Fruit fly (Drosophila melanogaster) whole organism, prepupa: Measurements from ENCODE around the gene Ir85a.
A peak's percentile ranks its signal among the peaks of the same experiment; 100 is the strongest.

Source experiments
- Blimp-1 ChIP-seq: fragments of 200-800 bp; sonication (Bioruptor generic); optimal IDR thresholded peaks from 3 replicates; lab custom pipeline; 2017; ENCODE audit warnings: missing biosample characterization, missing genetic modification characterization, mild to moderate bottlenecking, moderate library complexity, missing genetic modification reagents
- CG10631 ChIP-seq: fragments of 200-800 bp; sonication (Bioruptor generic); optimal IDR thresholded peaks from 2 replicates; lab custom pipeline; 2016; ENCODE audit warnings: missing biosample characterization, missing genetic modification characterization
- CG10669 ChIP-seq: fragments of 200-800 bp; sonication (Bioruptor generic); optimal IDR thresholded peaks from 3 replicates; lab custom pipeline; 2018; ENCODE audit warnings: missing biosample characterization, mild to moderate bottlenecking, missing genetic modification characterization, moderate library complexity
- CG11762 ChIP-seq: fragments of 200-800 bp; sonication (Bioruptor generic); optimal IDR thresholded peaks from 3 replicates; lab custom pipeline; 2016; ENCODE audit warnings: missing biosample characterization, missing genetic modification characterization; ENCODE audit not compliant: insufficient read depth
- CG11902 ChIP-seq: fragments of 200-800 bp; sonication (Bioruptor generic); optimal IDR thresholded peaks from 3 replicates; lab custom pipeline; 2016; ENCODE audit warnings: missing biosample characterization, missing genetic modification characterization
- CG15336 ChIP-seq: fragments of 200-800 bp; sonication (Bioruptor generic); IDR thresholded peaks from 2 replicates; pipeline ENCODE4 v1.3.6; 2022; ENCODE audit warnings: missing biosample characterization, missing genetic modification characterization
- CG16779 ChIP-seq: fragments of 200-800 bp; sonication (Bioruptor generic); optimal IDR thresholded peaks from 3 replicates; lab custom pipeline; 2017; ENCODE audit warnings: missing biosample characterization, mild to moderate bottlenecking, missing genetic modification characterization
- CG3032 ChIP-seq: fragments of 200-800 bp; optimal IDR thresholded peaks from 2 replicates; lab custom pipeline; 2019; ENCODE audit warnings: missing biosample characterization, mild to moderate bottlenecking, missing genetic modification characterization, moderate library complexity
- CG31627 ChIP-seq: fragments of 200-800 bp; sonication (Bioruptor generic); optimal IDR thresholded peaks from 3 replicates; lab custom pipeline; 2016; ENCODE audit warnings: missing biosample characterization, missing genetic modification characterization
- CG32006 ChIP-seq: fragments of 200-800 bp; sonication (Bioruptor generic); optimal IDR thresholded peaks from 3 replicates; lab custom pipeline; 2017; ENCODE audit warnings: missing biosample characterization, mild to moderate bottlenecking, missing genetic modification characterization
- CG34406 ChIP-seq: fragments of 200-800 bp; sonication (Bioruptor generic); optimal IDR thresholded peaks from 3 replicates; lab custom pipeline; 2016; ENCODE audit warnings: missing biosample characterization, missing genetic modification characterization
- CG3919 ChIP-seq: fragments of 200-800 bp; sonication (Bioruptor generic); optimal IDR thresholded peaks from 3 replicates; lab custom pipeline; 2016; ENCODE audit warnings: missing biosample characterization, missing genetic modification characterization
- CG4318 ChIP-seq: fragments of 200-800 bp; sonication (Bioruptor generic); optimal IDR thresholded peaks from 3 replicates; lab custom pipeline; 2017; ENCODE audit warnings: missing biosample characterization, mild to moderate bottlenecking, missing genetic modification characterization
- CG6163 ChIP-seq: fragments of 200-800 bp; sonication (Bioruptor generic); IDR thresholded peaks from 3 replicates; pipeline ENCODE4 v1.3.6; 2022; ENCODE audit warnings: missing biosample characterization, missing genetic modification characterization
- CG6276 ChIP-seq: fragments of 200-800 bp; sonication (Bioruptor generic); optimal IDR thresholded peaks from 2 replicates; lab custom pipeline; 2017; ENCODE audit warnings: missing biosample characterization, mild to moderate bottlenecking, missing genetic modification characterization
- CG6792 ChIP-seq: fragments of 200-800 bp; sonication (Bioruptor generic); optimal IDR thresholded peaks from 3 replicates; lab custom pipeline; 2016; ENCODE audit warnings: missing biosample characterization, missing genetic modification characterization
- CG6854 ChIP-seq: fragments of 200-800 bp; sonication (Bioruptor generic); optimal IDR thresholded peaks from 2 replicates; lab custom pipeline; 2017; ENCODE audit warnings: missing biosample characterization, mild to moderate bottlenecking, missing genetic modification characterization
- CG7368 ChIP-seq: fragments of 200-800 bp; sonication (Bioruptor generic); optimal IDR thresholded peaks from 3 replicates; lab custom pipeline; 2016; ENCODE audit warnings: missing biosample characterization, missing genetic modification characterization
- CG8119 ChIP-seq: fragments of 200-800 bp; sonication (Bioruptor generic); IDR thresholded peaks from 3 replicates; pipeline ENCODE4 v1.3.6; 2022; ENCODE audit warnings: missing biosample characterization, missing genetic modification characterization
- CG8632 ChIP-seq: fragments of 200-800 bp; sonication (Bioruptor generic); optimal IDR thresholded peaks from 3 replicates; lab custom pipeline; 2016; ENCODE audit warnings: missing biosample characterization, missing genetic modification characterization
- Eip78C ChIP-seq: fragments of 200-800 bp; sonication (Bioruptor generic); peaks from one replicate; lab custom pipeline; 2016; ENCODE audit warnings: missing biosample characterization, missing genetic modification characterization
- Eip93F ChIP-seq: fragments of 200-800 bp; sonication (Bioruptor generic); optimal IDR thresholded peaks from 2 replicates; lab custom pipeline; 2016; ENCODE audit warnings: missing biosample characterization, mild to moderate bottlenecking, missing genetic modification characterization
- Ets21C ChIP-seq: fragments of 200-800 bp; sonication (Bioruptor generic); optimal IDR thresholded peaks from 3 replicates; lab custom pipeline; 2016; ENCODE audit warnings: missing biosample characterization, missing genetic modification characterization
- Ets96B ChIP-seq: fragments of 200-800 bp; optimal IDR thresholded peaks from 2 replicates; lab custom pipeline; 2019; ENCODE audit warnings: missing biosample characterization, mild to moderate bottlenecking, missing genetic modification characterization, moderate library complexity
- Gug ChIP-seq: fragments of 200-800 bp; sonication (Bioruptor generic); IDR thresholded peaks from 2 replicates; pipeline ENCODE4 v1.3.6; 2022; ENCODE audit warnings: missing biosample characterization, missing genetic modification characterization
- Hr39 ChIP-seq: fragments of 200-800 bp; sonication (Bioruptor generic); optimal IDR thresholded peaks from 2 replicates; lab custom pipeline; 2016; ENCODE audit warnings: missing biosample characterization, missing genetic modification characterization
- Hr4 ChIP-seq: fragments of 200-800 bp; sonication (Bioruptor generic); optimal IDR thresholded peaks from 3 replicates; lab custom pipeline; 2016; ENCODE audit warnings: missing biosample characterization, missing genetic modification characterization
- Lpt ChIP-seq: fragments of 200-800 bp; sonication (Bioruptor generic); optimal IDR thresholded peaks from 3 replicates; lab custom pipeline; 2016; ENCODE audit warnings: missing biosample characterization, missing genetic modification characterization
- Met ChIP-seq: fragments of 200-800 bp; sonication (Bioruptor generic); optimal IDR thresholded peaks from 3 replicates; lab custom pipeline; 2016; ENCODE audit warnings: missing biosample characterization, missing genetic modification characterization
- Smox ChIP-seq: fragments of 200-800 bp; sonication (Bioruptor generic); optimal IDR thresholded peaks from 3 replicates; lab custom pipeline; 2016; ENCODE audit warnings: missing biosample characterization, missing genetic modification characterization
- Sox14 ChIP-seq: fragments of 200-800 bp; sonication (Bioruptor generic); optimal IDR thresholded peaks from 3 replicates; lab custom pipeline; 2016; ENCODE audit warnings: missing biosample characterization, missing genetic modification characterization
- achi ChIP-seq: fragments of 200-800 bp; sonication (Bioruptor generic); optimal IDR thresholded peaks from 3 replicates; lab custom pipeline; 2016; ENCODE audit warnings: missing biosample characterization, missing genetic modification characterization
- acj6 ChIP-seq: fragments of 200-800 bp; sonication (Bioruptor generic); optimal IDR thresholded peaks from 3 replicates; lab custom pipeline; 2016; ENCODE audit warnings: missing biosample characterization, missing genetic modification characterization
- cyc ChIP-seq: fragments of 200-800 bp; sonication (Bioruptor generic); optimal IDR thresholded peaks from 3 replicates; lab custom pipeline; 2016; ENCODE audit warnings: missing biosample characterization, missing genetic modification characterization
- dac ChIP-seq: fragments of 200-800 bp; sonication (Bioruptor generic); optimal IDR thresholded peaks from 2 replicates; lab custom pipeline; 2017; ENCODE audit warnings: missing biosample characterization, mild to moderate bottlenecking, missing genetic modification characterization
- dsx ChIP-seq: fragments of 200-800 bp; optimal IDR thresholded peaks from 3 replicates; lab custom pipeline; 2019; ENCODE audit warnings: missing biosample characterization, mild to moderate bottlenecking, missing genetic modification characterization, moderate library complexity; ENCODE audit not compliant: poor library complexity, severe bottlenecking
- eg ChIP-seq: fragments of 200-800 bp; sonication (Bioruptor generic); IDR thresholded peaks from 3 replicates; pipeline ENCODE4 v1.3.6; 2022; ENCODE audit warnings: missing biosample characterization, missing genetic modification characterization
- esn ChIP-seq: fragments of 200-800 bp; sonication (Bioruptor generic); optimal IDR thresholded peaks from 2 replicates; lab custom pipeline; 2016; ENCODE audit warnings: missing biosample characterization, mild to moderate bottlenecking, missing genetic modification characterization, moderate library complexity
- fd59A ChIP-seq: fragments of 200-800 bp; sonication (Bioruptor generic); optimal IDR thresholded peaks from 2 replicates; lab custom pipeline; 2017; ENCODE audit warnings: missing biosample characterization, mild to moderate bottlenecking, missing genetic modification characterization, missing genetic modification reagents
- fd85E ChIP-seq: fragments of 200-800 bp; sonication (Bioruptor generic); optimal IDR thresholded peaks from 3 replicates; lab custom pipeline; 2016; ENCODE audit warnings: missing biosample characterization, missing genetic modification characterization
- fkh ChIP-seq: fragments of 200-800 bp; sonication (Bioruptor generic); optimal IDR thresholded peaks from 3 replicates; lab custom pipeline; 2017; ENCODE audit warnings: missing biosample characterization, mild to moderate bottlenecking, missing genetic modification characterization, moderate library complexity
- lz ChIP-seq: fragments of 200-800 bp; sonication (Bioruptor generic); optimal IDR thresholded peaks from 3 replicates; lab custom pipeline; 2016; ENCODE audit warnings: missing biosample characterization, missing genetic modification characterization
- net ChIP-seq: fragments of 200-800 bp; sonication (Bioruptor generic); optimal IDR thresholded peaks from 3 replicates; lab custom pipeline; 2016; ENCODE audit warnings: missing biosample characterization, missing genetic modification characterization
- pdm3 ChIP-seq: fragments of 200-800 bp; sonication (Bioruptor generic); optimal IDR thresholded peaks from 3 replicates; lab custom pipeline; 2016; ENCODE audit warnings: missing biosample characterization, missing genetic modification characterization
- spab ChIP-seq: fragments of 200-800 bp; sonication (Bioruptor generic); optimal IDR thresholded peaks from 2 replicates; lab custom pipeline; 2017; ENCODE audit warnings: missing biosample characterization, mild to moderate bottlenecking, missing genetic modification characterization, missing genetic modification reagents
- ss ChIP-seq, 2 experiments: fragments of 200-800 bp; sonication (Bioruptor generic); optimal IDR thresholded peaks; 2 replicates in 1 of 2; 3 replicates in 1 of 2; lab custom pipeline; 2017 to 2018; ENCODE audit warnings: mild to moderate bottlenecking in 2 of 2, missing biosample characterization in 2 of 2, missing genetic modification characterization in 2 of 2, moderate library complexity in 1 of 2
- svp ChIP-seq: fragments of 200-800 bp; sonication (Bioruptor generic); peaks from one replicate; lab custom pipeline; 2016; ENCODE audit warnings: missing biosample characterization, missing genetic modification characterization

The Ir85a gene

DNA sequence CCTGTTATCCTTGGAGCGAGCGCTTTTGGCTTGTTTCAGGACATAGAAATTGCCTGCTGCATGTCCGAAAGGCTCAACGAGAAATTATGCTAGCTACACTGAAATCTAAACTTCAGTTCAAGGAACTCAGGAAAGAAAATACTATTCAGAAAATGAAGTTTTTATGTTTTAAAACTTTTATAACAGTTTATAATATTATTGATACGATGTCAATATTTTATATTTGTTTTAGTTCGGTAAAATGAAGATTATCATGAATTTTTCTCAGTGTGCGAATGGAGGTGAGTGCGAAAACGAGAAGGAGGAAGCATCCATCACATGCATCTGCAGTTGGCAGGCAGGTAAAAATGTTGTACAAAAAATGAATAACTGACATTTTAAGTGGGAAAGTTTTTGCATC lies 48.1 kb upstream of the Ir85a start (continued):
- TF ChIP-seq CG6854 (GFP tag; lab: Kevin White, UChicago) (peak; percentile 33), Hr39 (GFP tag; lab: Kevin White, UChicago) (peak; percentile 68), achi (GFP tag; lab: Kevin White, UChicago) (peak; percentile 84), CG7368 (peak; percentile 69), CG34406 (GFP tag; lab: Kevin White, UChicago) (peak; percentile 88), CG3032 (tag; lab: Kevin White, UChicago) (peak; percentile 74), pdm3 (GFP tag; lab: Kevin White, UChicago) (peak; percentile 83), dsx (GFP tag; lab: Kevin White, UChicago) (peak; percentile 75), CG15336 (GFP tag; lab: Robert Waterston, UW) (peak; percentile 88), ss (GFP tag; optimal IDR thresholded peaks at IDR 0.05; lab: Kevin White, UChicago) (peak; percentile 40 to 82), esn (GFP tag; lab: Kevin White, UChicago) (peak; percentile 89), fd59A (GFP tag; lab: Kevin White, UChicago) (peak; percentile 53), Gug (GFP tag; lab: Robert Waterston, UW) (peak; percentile 62), svp (GFP tag; lab: Kevin White, UChicago) (peak; percentile 93)

DNA sequence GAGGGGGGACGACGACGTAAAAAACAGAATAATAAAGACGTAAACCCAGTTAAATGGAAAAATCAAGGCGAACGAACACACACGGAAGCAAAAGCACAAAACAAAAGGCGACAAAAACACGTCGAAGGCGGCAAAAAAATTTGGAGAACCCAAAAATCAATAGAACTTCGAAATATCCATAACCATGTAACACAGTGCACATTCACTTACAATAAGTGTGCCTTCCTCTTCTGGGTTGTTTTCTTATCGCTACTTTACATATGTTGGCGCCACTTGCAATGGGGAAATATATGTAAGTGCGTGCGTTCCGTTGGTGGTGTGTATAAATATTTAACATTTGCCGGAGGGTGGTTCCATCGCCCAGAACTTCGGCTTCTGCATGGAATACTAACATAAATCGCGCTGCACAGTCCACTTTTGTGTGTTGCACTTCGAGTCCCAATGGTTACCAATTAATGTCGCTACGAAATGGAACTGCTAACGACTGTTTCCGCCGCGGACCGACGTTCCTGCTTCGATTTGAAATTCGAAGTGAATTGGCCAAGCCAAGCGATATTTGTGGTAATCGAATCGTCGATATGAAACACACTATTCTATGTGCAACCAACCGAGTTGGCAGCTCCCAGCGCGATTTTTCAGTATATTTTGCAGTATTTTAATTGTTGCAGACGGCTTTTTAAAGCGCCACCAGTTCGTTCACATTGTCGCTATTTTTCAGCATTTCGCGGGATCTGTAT lies 47.2 kb upstream of the Ir85a start, which contains the start of the genes CG9801 and Nasp:
TSS of gene CG9801 (minus strand) at position 542 of the 737 bp plus-strand sequence.
TSS of gene Nasp (plus strand) at position 665 of the 737 bp plus-strand sequence.
- peak; percentile 15 for TF ChIP-seq CG6854 (GFP tag; lab: Kevin White, UChicago)
- TF ChIP-seq CG10669 (GFP tag; lab: Kevin White, UChicago), result peak; percentile 4
- no peak for TF ChIP-seq Lpt (GFP tag; lab: Kevin White, UChicago)
- TF ChIP-seq CG11762 (GFP tag; lab: Kevin White, UChicago), result no peak
- no peak for TF ChIP-seq CG11902 (GFP tag; lab: Kevin White, UChicago)
- TF ChIP-seq Eip78C (GFP tag; lab: Kevin White, UChicago), result peak; percentile 64
- TF ChIP-seq CG8119 (GFP tag; lab: Robert Waterston, UW), result 0 out of 3 replicates have a peak, but pooled peaks have one; percentile 20
- no peak for TF ChIP-seq acj6
- peak; percentile 34 for TF ChIP-seq Met (GFP tag; lab: Kevin White, UChicago)
- TF ChIP-seq CG6792 (GFP tag; lab: Kevin White, UChicago), result no peak
- TF ChIP-seq Hr4 (GFP tag; lab: Kevin White, UChicago), result no peak
- peak; percentile 59; the same call in 2 of the 3 replicates for TF ChIP-seq CG6163 (GFP tag; lab: Robert Waterston, UW)
- TF ChIP-seq fd85E (GFP tag; lab: Kevin White, UChicago), result peak; percentile 27
- no peak for TF ChIP-seq Ets21C (GFP tag; lab: Kevin White, UChicago)
- TF ChIP-seq dac (GFP tag; lab: Kevin White, UChicago), result no peak
- no peak for TF ChIP-seq Blimp-1 (GFP tag; lab: Kevin White, UChicago)
- TF ChIP-seq CG7368, result peak; percentile 21
- TF ChIP-seq esn (GFP tag; lab: Kevin White, UChicago), result peak; percentile 4
- TF ChIP-seq CG15336 (GFP tag; lab: Robert Waterston, UW), result no peak
- no peak for TF ChIP-seq net (GFP tag; lab: Kevin White, UChicago)
- no peak for TF ChIP-seq Ets96B (tag; lab: Kevin White, UChicago)
- no peak for TF ChIP-seq CG10631
- no peak for TF ChIP-seq Gug (GFP tag; lab: Robert Waterston, UW)
- TF ChIP-seq Eip93F, result no peak
- TF ChIP-seq pdm3 (GFP tag; lab: Kevin White, UChicago), result peak; percentile 3
- TF ChIP-seq spab (GFP tag; lab: Kevin White, UChicago), result no peak
- TF ChIP-seq CG4318 (GFP tag; lab: Kevin White, UChicago), result no peak
- TF ChIP-seq CG16779 (tag; lab: Kevin White, UChicago), result no peak
- TF ChIP-seq CG3032 (tag; lab: Kevin White, UChicago), result no peak
- TF ChIP-seq Smox (GFP tag; lab: Kevin White, UChicago), result peak; percentile 55
- no peak for TF ChIP-seq fd59A (GFP tag; lab: Kevin White, UChicago)
- no peak for TF ChIP-seq CG8632
- no peak for TF ChIP-seq Hr39 (GFP tag; lab: Kevin White, UChicago)
- peak; percentile 36 for TF ChIP-seq fkh (GFP tag; lab: Kevin White, UChicago)
- TF ChIP-seq CG32006, result peak; percentile 1
- no peak for TF ChIP-seq achi (GFP tag; lab: Kevin White, UChicago)
- no peak; the same call in 2 of the 3 replicates for TF ChIP-seq eg (GFP tag; lab: Robert Waterston, UW)
- TF ChIP-seq cyc, result no peak
- TF ChIP-seq CG31627 (GFP tag; lab: Kevin White, UChicago), result peak; percentile 21
- peak; percentile 37 for TF ChIP-seq CG3919
- TF ChIP-seq CG6276 (GFP tag; lab: Kevin White, UChicago), result no peak
- peak; percentile 18 for TF ChIP-seq Sox14 (GFP tag; lab: Kevin White, UChicago)
- TF ChIP-seq lz (GFP tag; lab: Kevin White, UChicago), result peak; percentile 45
